Worm (Caenorhabditis elegans): ENCODE data around the gene mps-4.

ce11 chrIII:8235358-8235757 lies 36.2 kb downstream of the mps-4 start, which contains the start of gene C02F5.14:
- no peak for TF ChIP-seq tbx-2 (tag; optimal IDR thresholded peaks at IDR 0.05)
- no peak for TF ChIP-seq lsy-2 (tag; optimal IDR thresholded peaks at IDR 0.05)
- no peak for TF ChIP-seq aly-2 (tag; optimal IDR thresholded peaks at IDR 0.05)
- TF ChIP-seq ama-1 (optimal IDR thresholded peaks at IDR 0.05): no peak

Data from whole organism, L1 larva.